Worm (Caenorhabditis elegans): ENCODE results near the gene ZK669.3.

ZK669.3 gene

DNA sequence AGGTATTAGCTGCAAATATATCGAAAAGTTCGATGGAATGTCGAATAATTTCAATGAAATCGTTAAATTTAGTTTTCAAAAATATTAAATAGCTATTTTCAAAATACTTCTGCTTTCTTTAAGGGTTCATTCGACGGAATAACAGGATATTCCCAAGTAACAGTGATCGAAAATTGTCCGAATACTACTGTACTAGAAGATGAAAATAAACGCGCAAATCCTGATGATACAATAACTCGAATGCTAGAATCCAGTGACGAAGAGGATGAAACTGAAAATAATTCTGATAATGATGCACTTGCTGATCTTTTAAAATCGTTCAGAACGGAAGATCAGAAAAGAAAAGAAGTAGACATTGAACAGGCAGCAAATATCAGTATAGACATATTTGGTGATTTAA lies 40.2 kb upstream of the ZK669.3 start:
- TF ChIP-seq F49E8.2 (tag; optimal IDR thresholded peaks at IDR 0.05; ENCODE audit: insufficient read depth): no peak
- TF ChIP-seq bed-2 (GFP tag; IDR thresholded peaks at IDR 0.05): no peak
- no peak for TF ChIP-seq unc-130 (GFP tag; optimal IDR thresholded peaks at IDR 0.05)
- TF ChIP-seq ztf-6 (GFP tag; IDR thresholded peaks at IDR 0.05): no peak
- TF ChIP-seq C06A6.2 (GFP tag; conservative IDR thresholded peaks at IDR 0.05): no peak
- no peak for TF ChIP-seq efl-1 (GFP tag; optimal IDR thresholded peaks at IDR 0.05)
- TF ChIP-seq ceh-91 (GFP tag; IDR thresholded peaks at IDR 0.05): no peak
- no peak for TF ChIP-seq C17E4.6 (GFP tag; IDR thresholded peaks at IDR 0.05)
- no peak for TF ChIP-seq ztf-3 (GFP tag; optimal IDR thresholded peaks at IDR 0.05)
- TF ChIP-seq bed-1 (GFP tag; IDR thresholded peaks at IDR 0.05): no peak
- no peak for TF ChIP-seq akir-1 (GFP tag; optimal IDR thresholded peaks at IDR 0.05)
- TF ChIP-seq F52B5.7 (tag; optimal IDR thresholded peaks at IDR 0.05): no peak
- TF ChIP-seq sptf-2 (GFP tag; optimal IDR thresholded peaks at IDR 0.05): no peak
- no peak for TF ChIP-seq lsy-27 (tag; optimal IDR thresholded peaks at IDR 0.05; ENCODE audit: borderline replicate concordance, insufficient read depth)

- TF ChIP-seq athp-1 (tag; optimal IDR thresholded peaks at IDR 0.05) (no peak), pha-4 (tag; optimal IDR thresholded peaks at IDR 0.05) (no peak), nfya-1 (tag; optimal IDR thresholded peaks at IDR 0.05; ENCODE audit: borderline replicate concordance, insufficient read depth) (no peak), egl-44 (GFP tag; IDR thresholded peaks at IDR 0.05) (no peak), attf-5 (GFP tag; optimal IDR thresholded peaks at IDR 0.05) (no peak), snpc-3.4 (tag; optimal IDR thresholded peaks at IDR 0.05) (no peak), D2030.7 (GFP tag; IDR thresholded peaks at IDR 0.05) (no peak), nfyb-1 (GFP tag; IDR thresholded peaks at IDR 0.05) (no peak), efl-1 (GFP tag; optimal IDR thresholded peaks at IDR 0.05) (no peak), dox-1 (GFP tag; IDR thresholded peaks at IDR 0.05) (no peak), tbp1 (GFP tag; optimal IDR thresholded peaks at IDR 0.05) (no peak), ztf-18 (tag; optimal IDR thresholded peaks at IDR 0.05) (no peak), F33H1.4 (GFP tag; IDR thresholded peaks at IDR 0.05) (no peak), attf-3 (GFP tag; conservative IDR thresholded peaks at IDR 0.05) (no peak)
Observed at ce11 chrII:7901990-7902389, 39.0 kb upstream of the ZK669.3 start.

DNA sequence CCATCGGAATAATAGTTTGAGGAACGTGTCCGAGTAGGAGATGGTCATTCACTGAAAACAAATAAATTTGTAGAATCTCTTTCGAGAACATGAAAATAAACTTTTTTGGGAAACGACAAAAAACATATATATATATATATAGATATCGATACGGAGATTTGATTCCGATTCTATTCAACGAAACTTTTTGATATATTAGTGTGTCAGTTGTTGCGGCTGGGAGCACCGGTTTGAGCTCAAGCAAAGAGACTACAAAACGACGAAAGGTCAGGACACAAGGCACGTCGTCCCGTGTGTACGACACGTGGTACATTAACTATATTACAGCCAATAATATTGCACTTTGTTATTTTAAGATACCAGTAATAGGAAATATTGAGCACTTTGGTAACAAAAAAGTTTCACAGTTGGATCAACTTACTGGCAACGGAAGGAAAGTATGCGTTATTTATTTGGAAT lies 33.4 kb upstream of the ZK669.3 start, which contains the start of gene best-23:
Gene best-23 (minus strand): TSS at position 51 of the 459 bp plus-strand sequence.
- TF ChIP-seq somi-1 (GFP tag; optimal IDR thresholded peaks at IDR 0.05) (no peak), ztf-3 (GFP tag; optimal IDR thresholded peaks at IDR 0.05) (no peak), hlh-12 (tag; optimal IDR thresholded peaks at IDR 0.05) (no peak), B0336.3 (GFP tag; IDR thresholded peaks at IDR 0.05) (no peak)

- TF ChIP-seq attf-5 (GFP tag; optimal IDR thresholded peaks at IDR 0.05) (no peak), B0035.1 (tag; optimal IDR thresholded peaks at IDR 0.05) (no peak)
Observed at ce11 chrII:7911015-7911414, 29.9 kb upstream of the ZK669.3 start, which contains the start of gene ZK675.4. Gene ZK675.4, plus strand, starts transcription at chrII:7911315.

ce11 chrII:7920178-7920577 lies 20.8 kb upstream of the ZK669.3 start:
- TF ChIP-seq Y95B8A.8 (GFP tag; IDR thresholded peaks at IDR 0.05) (no peak), ceh-100 (GFP tag; IDR thresholded peaks at IDR 0.05) (no peak), dpl-1 (GFP tag; optimal IDR thresholded peaks at IDR 0.05) (no peak), B0035.1 (tag; optimal IDR thresholded peaks at IDR 0.05) (no peak), F23B12.7 (tag; optimal IDR thresholded peaks at IDR 0.05; ENCODE audit: insufficient read depth) (no peak), ztf-3 (GFP tag; optimal IDR thresholded peaks at IDR 0.05) (no peak), lin-35 (GFP tag; optimal IDR thresholded peaks at IDR 0.05) (no peak), lsl-1 (GFP tag; optimal IDR thresholded peaks at IDR 0.05) (no peak), snpc-3.4 (tag; optimal IDR thresholded peaks at IDR 0.05) (no peak), egrh-3 (GFP tag; IDR thresholded peaks at IDR 0.05) (no peak), xnd-1 (tag; optimal IDR thresholded peaks at IDR 0.05) (no peak), hmg-1.2 (GFP tag; IDR thresholded peaks at IDR 0.05) (no peak), zim-3 (tag; optimal IDR thresholded peaks at IDR 0.05) (no peak)
